Worm (Caenorhabditis elegans) whole organism, L4/young adult: ENCODE data around the gene B0250.7.

Experiments used
- W03F9.2 ChIP-seq: fragments of 150-350 bp; optimal IDR thresholded peaks from 2 replicates; lab custom pipeline; 2014; ENCODE audit warnings: missing biosample characterization, missing genetic modification characterization
- him-1 ChIP-seq: sonication (generic microtip); optimal IDR thresholded peaks from 2 replicates; lab custom pipeline; 2016; ENCODE audit warnings: missing genotype, missing genetic modification reagents, missing genetic modification characterization, missing compliant biosample characterization

ce11 chrV:20518927-20519326 lies 43.1 kb upstream of the B0250.7 start, which contains the start of gene Y38H6C.25:
- no peak for TF ChIP-seq him-1 (tag; lab: Kevin White, UChicago)
- TF ChIP-seq W03F9.2 (tag; lab: Kevin White, UChicago) = no peak
